Fruit fly (Drosophila melanogaster): ENCODE results near the gene CG3817.

Gene CG3817

dm6 chr3R:14898280-14898756, at the start of gene CG3817, which contains the start of gene Nup93-2:
TSS of gene CG3817 (plus strand) at chr3R:14898739.
TSS of gene Nup93-2 (minus strand) at chr3R:14898372.
- peak; percentile 40 for TF ChIP-seq cyc (GFP tag; optimal IDR thresholded peaks at IDR 0.05)
- no peak for TF ChIP-seq CG16779 (tag; optimal IDR thresholded peaks at IDR 0.05)
- no peak for TF ChIP-seq Smox (GFP tag; optimal IDR thresholded peaks at IDR 0.05)
- peak; percentile 23 for TF ChIP-seq Sox14 (GFP tag; optimal IDR thresholded peaks at IDR 0.05)
- peak; percentile 49 for TF ChIP-seq CG3919 (GFP tag; optimal IDR thresholded peaks at IDR 0.05)
- peak; percentile 67; the same call in 1 of the 3 replicates for TF ChIP-seq eg (GFP tag; IDR thresholded peaks at IDR 0.05)
- no peak for TF ChIP-seq Gug (GFP tag; IDR thresholded peaks at IDR 0.05)
- TF ChIP-seq Eip93F (GFP tag; optimal IDR thresholded peaks at IDR 0.05): no peak
- TF ChIP-seq Blimp-1 (GFP tag; optimal IDR thresholded peaks at IDR 0.05): no peak
- TF ChIP-seq net (GFP tag; optimal IDR thresholded peaks at IDR 0.05): no peak
- TF ChIP-seq CG32006 (GFP tag; optimal IDR thresholded peaks at IDR 0.05): peak; percentile 59
- no peak for TF ChIP-seq dac (GFP tag; optimal IDR thresholded peaks at IDR 0.05)
- TF ChIP-seq CG34406 (GFP tag; optimal IDR thresholded peaks at IDR 0.05): peak; percentile 61
- TF ChIP-seq topi (GFP tag; optimal IDR thresholded peaks at IDR 0.05): peak; percentile 58
- TF ChIP-seq esn (GFP tag; optimal IDR thresholded peaks at IDR 0.05): peak; percentile 70
- TF ChIP-seq acj6 (GFP tag; optimal IDR thresholded peaks at IDR 0.05): peak; percentile 40
- TF ChIP-seq Sox15 (GFP tag; optimal IDR thresholded peaks at IDR 0.05): peak; percentile 48
- peak; percentile 72 for TF ChIP-seq lz (GFP tag; optimal IDR thresholded peaks at IDR 0.05)
- TF ChIP-seq Lpt (GFP tag; optimal IDR thresholded peaks at IDR 0.05): no peak
- no peak for TF ChIP-seq CG6276 (GFP tag; optimal IDR thresholded peaks at IDR 0.05)
- no peak for TF ChIP-seq achi (GFP tag; optimal IDR thresholded peaks at IDR 0.05)
- TF ChIP-seq dsx (GFP tag; optimal IDR thresholded peaks at IDR 0.05; ENCODE audit: poor library complexity, severe bottlenecking): peak; percentile 64
- TF ChIP-seq CG9139 (GFP tag; optimal IDR thresholded peaks at IDR 0.05): no peak
- TF ChIP-seq fd85E (GFP tag; optimal IDR thresholded peaks at IDR 0.05): no peak
- no peak for TF ChIP-seq vri (GFP tag; optimal IDR thresholded peaks at IDR 0.05)
- no peak for TF ChIP-seq ss (GFP tag; optimal IDR thresholded peaks at IDR 0.05)
- peak; percentile 18 for TF ChIP-seq CG7368 (GFP tag; optimal IDR thresholded peaks at IDR 0.05)
- no peak for TF ChIP-seq Sox102F (GFP tag; optimal IDR thresholded peaks at IDR 0.05)
- no peak for TF ChIP-seq Hr4 (GFP tag; optimal IDR thresholded peaks at IDR 0.05)
- TF ChIP-seq Hr38 (GFP tag; optimal IDR thresholded peaks at IDR 0.05): no peak
- no peak for TF ChIP-seq CG6808 (GFP tag; optimal IDR thresholded peaks at IDR 0.05)
- TF ChIP-seq svp (GFP tag): no peak
- no peak for TF ChIP-seq CG11762 (GFP tag; optimal IDR thresholded peaks at IDR 0.05; ENCODE audit: insufficient read depth)
- no peak for TF ChIP-seq CG8119 (GFP tag; IDR thresholded peaks at IDR 0.05)
- TF ChIP-seq CG1621 (tag; optimal IDR thresholded peaks at IDR 0.05): peak; percentile 24
- TF ChIP-seq spab (GFP tag; optimal IDR thresholded peaks at IDR 0.05): no peak
- peak; percentile 52 for TF ChIP-seq Hr39 (GFP tag; optimal IDR thresholded peaks at IDR 0.05)
- no peak for TF ChIP-seq fkh (GFP tag; optimal IDR thresholded peaks at IDR 0.05)
- TF ChIP-seq fd59A (GFP tag; optimal IDR thresholded peaks at IDR 0.05): no peak
- TF ChIP-seq CG6854 (GFP tag; optimal IDR thresholded peaks at IDR 0.05): no peak
- TF ChIP-seq Eip78C (GFP tag): peak; percentile 92
- TF ChIP-seq pdm3 (GFP tag; optimal IDR thresholded peaks at IDR 0.05): no peak
- no peak for TF ChIP-seq CG10631 (GFP tag; optimal IDR thresholded peaks at IDR 0.05)
- TF ChIP-seq CG4318 (GFP tag; optimal IDR thresholded peaks at IDR 0.05): no peak
- TF ChIP-seq CG11294 (GFP tag; IDR thresholded peaks at IDR 0.05): 0 out of 2 replicates have a peak, but pooled peaks have one; percentile 33
- TF ChIP-seq CG6792 (GFP tag; optimal IDR thresholded peaks at IDR 0.05): peak; percentile 65
- peak; percentile 68; the same call in 2 of the 3 replicates for TF ChIP-seq CG6163 (GFP tag; IDR thresholded peaks at IDR 0.05)
- TF ChIP-seq salr (GFP tag; optimal IDR thresholded peaks at IDR 0.05): no peak
- TF ChIP-seq Met (GFP tag; optimal IDR thresholded peaks at IDR 0.05): no peak
- peak; percentile 78 for TF ChIP-seq CG3032 (tag; optimal IDR thresholded peaks at IDR 0.05)
- TF ChIP-seq OdsH (GFP tag; optimal IDR thresholded peaks at IDR 0.05): no peak
- peak; percentile 46 for TF ChIP-seq CG11902 (GFP tag; optimal IDR thresholded peaks at IDR 0.05)
